Worm (Caenorhabditis elegans) whole organism, L4 larva: ENCODE measurements around the gene C44H9.6.

Experiments used
- dmd-6 ChIP-seq: fragments of 200-800 bp; sonication (Bioruptor generic); IDR thresholded peaks from 2 replicates; pipeline ENCODE4 v1.3.6; 2022; ENCODE audit warnings: missing genetic modification reagents, missing genetic modification characterization, missing compliant biosample characterization
- mep-1 ChIP-seq: fragments of 150-350 bp; sonication (generic microtip); optimal IDR thresholded peaks from 3 replicates; lab custom pipeline; 2014; ENCODE audit warnings: missing biosample characterization, missing genetic modification characterization
- nhr-25 ChIP-seq: sonication (generic microtip); optimal IDR thresholded peaks from 2 replicates; lab custom pipeline; 2017; ENCODE audit warnings: missing genetic modification characterization, mild to moderate bottlenecking, missing compliant biosample characterization, antibody characterized with exemption, moderate library complexity, borderline replicate concordance; ENCODE audit not compliant: insufficient read depth
- nhr-76 ChIP-seq: fragments of 150-350 bp; optimal IDR thresholded peaks from 2 replicates; lab custom pipeline; 2014; ENCODE audit warnings: missing biosample characterization, missing genetic modification characterization

DNA sequence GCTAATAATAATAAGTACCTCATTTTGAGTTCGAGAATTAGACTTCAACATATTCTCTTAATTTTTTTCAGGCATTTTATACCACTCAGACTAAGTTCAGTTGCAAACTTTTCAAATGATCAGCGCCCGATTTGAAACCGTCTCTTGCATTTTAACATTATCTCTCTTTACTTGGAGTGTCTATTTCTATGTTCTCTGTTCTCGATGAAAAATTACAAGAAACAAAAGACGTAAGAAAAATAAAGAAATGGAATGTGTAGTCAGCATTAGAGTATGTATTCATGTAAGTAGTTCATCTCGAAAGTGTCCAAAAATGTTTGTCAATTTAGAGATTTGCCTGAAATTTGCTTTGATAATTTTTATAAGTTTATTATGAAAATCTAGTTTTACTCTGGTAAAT lies 45.0 kb downstream of the C44H9.6 start, which contains the start of gene ugt-3:
- TF ChIP-seq nhr-76 (tag; lab: Kevin White, UChicago) (no peak), dmd-6 (GFP tag; lab: Robert Waterston, UW) (no peak), mep-1 (no peak), nhr-25 (no peak)
